Worm (Caenorhabditis elegans): ENCODE results near the gene C17B7.3.
A peak's percentile ranks its signal among the peaks of the same experiment; 100 is the strongest.

C17B7.3 gene

DNA sequence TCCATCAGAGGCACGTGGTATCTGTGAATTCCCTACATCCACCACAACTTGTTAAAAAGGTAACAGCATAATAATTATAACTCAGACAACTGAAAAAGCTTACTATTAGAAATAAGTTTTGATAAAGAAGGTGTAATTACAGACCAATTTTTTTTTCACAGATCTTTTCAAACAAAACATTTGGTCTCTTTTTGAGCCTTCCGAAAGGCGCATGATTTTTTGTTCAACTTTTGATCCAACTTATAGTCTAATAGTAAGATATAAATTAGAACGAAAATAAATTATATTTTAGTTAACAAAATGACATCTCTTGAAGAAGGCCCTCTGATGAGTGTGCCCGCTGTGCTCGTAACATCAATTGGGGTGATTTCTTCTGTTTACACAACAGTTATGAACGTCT, 34.4 kb upstream of the C17B7.3 start, which contains the start of gene srbc-3:
Gene srbc-3, plus strand, starts transcription at position 301 of the 400 bp plus-strand sequence.
- no peak for TF ChIP-seq F49E8.2 (tag; optimal IDR thresholded peaks at IDR 0.05; ENCODE audit: insufficient read depth)
- no peak for TF ChIP-seq ceh-79 (tag; optimal IDR thresholded peaks at IDR 0.05)
- TF ChIP-seq nhr-179 (tag; optimal IDR thresholded peaks at IDR 0.05) = no peak
- TF ChIP-seq lir-1 (GFP tag; conservative IDR thresholded peaks at IDR 0.05) = no peak
- TF ChIP-seq lin-26 (GFP tag; IDR thresholded peaks at IDR 0.05) = no peak
- TF ChIP-seq sptf-2 (GFP tag; optimal IDR thresholded peaks at IDR 0.05) = no peak
- no peak for TF ChIP-seq F57C9.4 (tag; optimal IDR thresholded peaks at IDR 0.05)

DNA sequence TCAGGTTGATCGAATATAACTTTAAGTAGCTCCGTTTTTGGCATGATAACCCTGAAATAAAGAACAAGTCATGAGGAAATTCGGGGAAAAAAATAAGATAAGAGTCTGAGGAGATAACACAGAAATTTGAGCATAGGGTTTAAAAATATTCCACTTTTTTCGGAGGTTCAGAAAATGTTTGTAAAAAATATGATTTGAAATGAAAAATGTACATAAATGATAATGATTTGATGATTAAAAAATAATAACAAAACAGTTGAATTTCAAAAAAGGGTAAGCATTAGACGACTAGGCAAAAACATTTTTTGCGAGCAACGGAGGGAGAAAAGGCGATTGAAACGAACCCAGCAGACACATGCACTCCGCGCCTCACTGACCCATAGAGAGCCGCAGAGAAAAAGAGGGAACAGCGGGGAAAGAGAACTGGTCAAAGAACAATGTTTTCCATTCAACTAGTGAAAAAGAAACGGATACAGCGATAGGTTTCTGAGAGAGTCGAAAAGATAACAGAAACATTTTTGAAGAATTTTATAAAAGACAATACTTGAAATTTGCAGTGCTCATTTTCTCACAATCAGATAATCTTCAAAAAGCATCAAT, 30.4 kb upstream of the C17B7.3 start, which contains the start of gene arrd-18:
Gene arrd-18, minus strand, starts transcription at position 51 of the 600 bp plus-strand sequence.
- TF ChIP-seq ceh-40 (GFP tag; IDR thresholded peaks at IDR 0.05) (no peak), rpc-1 (optimal IDR thresholded peaks at IDR 0.05) (no peak), rpc-1 (tag; optimal IDR thresholded peaks at IDR 0.05) (no peak), nfyb-1 (GFP tag; IDR thresholded peaks at IDR 0.05) (peak; percentile 72; the same call in 1 of the 2 replicates), hmg-1.2 (GFP tag; IDR thresholded peaks at IDR 0.05) (peak; percentile 74; the same call in 1 of the 2 replicates), F39B2.1 (GFP tag; IDR thresholded peaks at IDR 0.05) (no peak), nhr-80 (tag; optimal IDR thresholded peaks at IDR 0.05) (peak; percentile 56), dox-1 (GFP tag; IDR thresholded peaks at IDR 0.05) (peak; percentile 86), rcor-1 (GFP tag; IDR thresholded peaks at IDR 0.05) (peak; percentile 66), mes-4 (tag; optimal IDR thresholded peaks at IDR 0.05) (no peak), attf-5 (GFP tag; optimal IDR thresholded peaks at IDR 0.05) (peak; percentile 11), hrde-1 (tag; optimal IDR thresholded peaks at IDR 0.05; ENCODE audit: borderline replicate concordance) (no peak)

- TF ChIP-seq athp-1 (tag; optimal IDR thresholded peaks at IDR 0.05) (no peak), ztf-18 (tag; optimal IDR thresholded peaks at IDR 0.05) (no peak), hmg-1.2 (GFP tag; IDR thresholded peaks at IDR 0.05) (no peak; the same call in 1 of the 2 replicates), B0336.3 (GFP tag; IDR thresholded peaks at IDR 0.05) (no peak), snpc-1.3 (tag; optimal IDR thresholded peaks at IDR 0.05; ENCODE audit: insufficient read depth) (no peak), aptf-3 (GFP tag; IDR thresholded peaks at IDR 0.05) (no peak), lir-1 (GFP tag; conservative IDR thresholded peaks at IDR 0.05) (no peak), akir-1 (GFP tag; optimal IDR thresholded peaks at IDR 0.05) (no peak), lin-26 (GFP tag; IDR thresholded peaks at IDR 0.05) (no peak), nfya-1 (tag; optimal IDR thresholded peaks at IDR 0.05; ENCODE audit: borderline replicate concordance, insufficient read depth) (no peak), F39B2.1 (GFP tag; IDR thresholded peaks at IDR 0.05) (no peak), somi-1 (GFP tag; optimal IDR thresholded peaks at IDR 0.05) (no peak), Y79H2A.3 (GFP tag; conservative IDR thresholded peaks at IDR 0.05) (no peak), T07F8.4 (tag; optimal IDR thresholded peaks at IDR 0.05) (no peak), ceh-91 (GFP tag; IDR thresholded peaks at IDR 0.05) (no peak), ztf-6 (GFP tag; IDR thresholded peaks at IDR 0.05) (no peak), hlh-12 (tag; optimal IDR thresholded peaks at IDR 0.05) (no peak), attf-3 (GFP tag; conservative IDR thresholded peaks at IDR 0.05) (peak; percentile 42), tlf-1 (GFP tag; optimal IDR thresholded peaks at IDR 0.05) (no peak), unc-130 (GFP tag; optimal IDR thresholded peaks at IDR 0.05) (no peak), nfyb-1 (GFP tag; IDR thresholded peaks at IDR 0.05) (peak; percentile 73; the same call in 1 of the 2 replicates), cebp-1 (GFP tag; IDR thresholded peaks at IDR 0.05) (peak; percentile 47; the same call in 1 of the 2 replicates), cebp-1 (tag; optimal IDR thresholded peaks at IDR 0.05) (no peak), efl-1 (GFP tag; optimal IDR thresholded peaks at IDR 0.05) (no peak), him-1 (tag; optimal IDR thresholded peaks at IDR 0.05) (no peak), pbrm-1 (GFP tag; IDR thresholded peaks at IDR 0.05) (peak; percentile 66; the same call in 1 of the 2 replicates), ZK185.1 (tag; optimal IDR thresholded peaks at IDR 0.05; ENCODE audit: poor library complexity, severe bottlenecking) (peak; percentile 51), lag-1 (GFP tag; IDR thresholded peaks at IDR 0.05) (0 out of 2 replicates have a peak, but pooled peaks have one; percentile 64), bed-2 (GFP tag; IDR thresholded peaks at IDR 0.05) (no peak), snpc-3.4 (tag; optimal IDR thresholded peaks at IDR 0.05) (no peak), D2030.7 (GFP tag; IDR thresholded peaks at IDR 0.05) (no peak)
These were observed 27.3 kb upstream of the C17B7.3 start, which contains the start of gene arrd-19 for ce11 chrV:3315308-3315707. arrd-19 (minus strand) TSS chrV:3315516.

All from whole organism, young adult.